Worm (Caenorhabditis elegans) whole organism, L1 larva: ENCODE data around the gene F37A8.1.

Source experiments
- ceh-88 ChIP-seq: fragments of 200-800 bp; sonication (Bioruptor generic); IDR thresholded peaks from 2 replicates; pipeline ENCODE4 v1.3.6; 2022; ENCODE audit warnings: missing genetic modification characterization, missing compliant biosample characterization
- nhr-28 ChIP-seq: fragments of 150-350 bp; optimal IDR thresholded peaks from 2 replicates; lab custom pipeline; 2014; ENCODE audit warnings: missing biosample characterization, missing genetic modification characterization

DNA sequence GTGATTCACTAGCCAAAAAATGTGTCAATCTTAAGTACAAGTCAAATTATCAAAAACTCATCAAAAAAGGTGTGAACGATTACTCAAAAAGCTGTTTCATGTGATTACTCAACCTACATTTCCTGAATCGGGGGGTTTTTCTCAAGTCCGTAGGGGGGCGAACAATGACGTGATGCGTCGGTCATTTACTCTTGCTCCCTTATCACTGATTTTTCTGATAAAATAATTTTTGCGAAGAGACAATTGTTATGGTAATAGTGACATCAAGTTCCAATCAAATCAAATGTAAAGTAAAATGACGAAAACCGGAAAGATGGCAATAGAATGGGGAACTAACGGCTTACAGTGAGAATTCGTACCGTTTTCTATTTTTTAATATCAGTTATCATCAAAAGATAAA lies 34.2 kb upstream of the F37A8.1 start:
- TF ChIP-seq nhr-28 (tag; lab: Kevin White, UChicago) = no peak
- TF ChIP-seq ceh-88 (GFP tag; lab: Robert Waterston, UW) = no peak
